Fruit fly (Drosophila melanogaster) whole organism, embryonic: ENCODE results near the gene CkIIbeta.

Source experiments
- ATbp ChIP-seq: fragments of 200-800 bp; sonication (Bioruptor generic); optimal IDR thresholded peaks from 2 replicates; lab custom pipeline; 2017; ENCODE audit warnings: missing biosample characterization, mild to moderate bottlenecking, missing genetic modification characterization, missing genetic modification reagents
- CG10267 ChIP-seq: fragments of 200-800 bp; sonication (Bioruptor generic); optimal IDR thresholded peaks from 2 replicates; lab custom pipeline; 2018; ENCODE audit warnings: missing biosample characterization, mild to moderate bottlenecking, missing genetic modification characterization, moderate library complexity
- CG12071 ChIP-seq: fragments of 200-800 bp; sonication (Bioruptor generic); optimal IDR thresholded peaks from 3 replicates; lab custom pipeline; 2018; ENCODE audit warnings: missing biosample characterization, mild to moderate bottlenecking, missing genetic modification characterization
- CG12659 ChIP-seq: fragments of 200-800 bp; sonication (Bioruptor generic); optimal IDR thresholded peaks from 3 replicates; lab custom pipeline; 2017; ENCODE audit warnings: mild to moderate bottlenecking, missing biosample characterization, missing genetic modification reagents, missing genetic modification characterization
- CG13424 ChIP-seq: fragments of 200-800 bp; sonication (Bioruptor generic); optimal IDR thresholded peaks from 2 replicates; lab custom pipeline; 2019; ENCODE audit warnings: missing biosample characterization, mild to moderate bottlenecking, missing genetic modification characterization, moderate library complexity
- CG15269 ChIP-seq: fragments of 200-800 bp; sonication (Bioruptor generic); optimal IDR thresholded peaks from 2 replicates; lab custom pipeline; 2018; ENCODE audit warnings: missing biosample characterization, mild to moderate bottlenecking, missing genetic modification characterization, moderate library complexity
- CG16863 ChIP-seq: fragments of 200-800 bp; sonication (Bioruptor generic); optimal IDR thresholded peaks from 3 replicates; lab custom pipeline; 2016; ENCODE audit warnings: missing biosample characterization, missing genetic modification characterization
- CG18262 ChIP-seq: fragments of 200-800 bp; optimal IDR thresholded peaks from 3 replicates; lab custom pipeline; 2019; ENCODE audit warnings: missing biosample characterization, mild to moderate bottlenecking, missing genetic modification characterization, moderate library complexity
- CG2116 ChIP-seq: fragments of 200-800 bp; sonication (Bioruptor generic); optimal IDR thresholded peaks from 3 replicates; lab custom pipeline; 2018; ENCODE audit warnings: missing biosample characterization, mild to moderate bottlenecking, missing genetic modification characterization
- CG31365 ChIP-seq: fragments of 200-800 bp; sonication (Bioruptor generic); optimal IDR thresholded peaks from 2 replicates; lab custom pipeline; 2018; ENCODE audit warnings: missing biosample characterization, mild to moderate bottlenecking, missing genetic modification characterization
- CG31388 ChIP-seq: fragments of 200-800 bp; sonication (Bioruptor generic); optimal IDR thresholded peaks from 2 replicates; lab custom pipeline; 2016; ENCODE audit warnings: missing biosample characterization, missing genetic modification characterization
- CG34422 ChIP-seq: fragments of 200-800 bp; sonication (Bioruptor generic); IDR thresholded peaks from 3 replicates; pipeline ENCODE4 v1.3.6; 2022; ENCODE audit warnings: missing biosample characterization, missing genetic modification characterization
- CG4707 ChIP-seq: fragments of 200-800 bp; sonication (Bioruptor generic); optimal IDR thresholded peaks from 2 replicates; lab custom pipeline; 2018; ENCODE audit warnings: missing biosample characterization, mild to moderate bottlenecking, missing genetic modification characterization, moderate library complexity
- CG4730 ChIP-seq: fragments of 200-800 bp; sonication (Bioruptor generic); IDR thresholded peaks from 2 replicates; pipeline ENCODE4 v1.3.6; 2022; ENCODE audit warnings: missing biosample characterization, missing genetic modification characterization
- CG6254 ChIP-seq: fragments of 200-800 bp; sonication (Bioruptor generic); optimal IDR thresholded peaks from 3 replicates; lab custom pipeline; 2017; ENCODE audit warnings: mild to moderate bottlenecking, missing biosample characterization, missing genetic modification reagents, missing genetic modification characterization
- CG6689 ChIP-seq: fragments of 200-800 bp; sonication (Bioruptor generic); IDR thresholded peaks from 2 replicates; pipeline ENCODE4 v1.3.6; 2022; ENCODE audit warnings: missing biosample characterization, missing genetic modification characterization
- CG8359 ChIP-seq: fragments of 200-800 bp; sonication (Bioruptor generic); optimal IDR thresholded peaks from 2 replicates; lab custom pipeline; 2017; ENCODE audit warnings: missing biosample characterization, mild to moderate bottlenecking, missing genetic modification characterization, borderline replicate concordance
- CG8944 ChIP-seq: fragments of 200-800 bp; sonication (Bioruptor generic); optimal IDR thresholded peaks from 3 replicates; lab custom pipeline; 2016; ENCODE audit warnings: missing biosample characterization, missing genetic modification characterization
- CHES-1-like ChIP-seq: fragments of 200-800 bp; sonication (Bioruptor generic); optimal IDR thresholded peaks from 2 replicates; lab custom pipeline; 2016; ENCODE audit warnings: missing biosample characterization, missing genetic modification characterization
- D ChIP-seq, 2 experiments: fragments of 200-800 bp in 1 of 2; fragments of >200 bp in 1 of 2; sonication (Bioruptor generic) in 1 of 2; optimal IDR thresholded peaks; 2 replicates in 1 of 2; 3 replicates in 1 of 2; lab custom pipeline; 2017; ENCODE audit warnings: mild to moderate bottlenecking in 1 of 2, missing biosample characterization in 1 of 2, missing genetic modification characterization in 1 of 2, missing genetic modification reagents in 1 of 2
- Dek ChIP-seq: fragments of 200-800 bp; sonication (Bioruptor generic); optimal IDR thresholded peaks from 3 replicates; lab custom pipeline; 2019; ENCODE audit warnings: missing biosample characterization, mild to moderate bottlenecking, missing genetic modification characterization, moderate library complexity
- Dfd ChIP-seq, 2 experiments: fragments of >200 bp; optimal IDR thresholded peaks; 2 replicates each; lab custom pipeline; 2017; ENCODE audit warnings: missing biosample characterization in 2 of 2, missing genetic modification characterization in 2 of 2
- Drgx ChIP-seq: fragments of 200-800 bp; sonication (Bioruptor generic); IDR thresholded peaks from 2 replicates; pipeline ENCODE4 v1.3.6; 2022; ENCODE audit warnings: missing biosample characterization, missing genetic modification characterization
- Gug ChIP-seq: fragments of 200-800 bp; sonication (Bioruptor generic); IDR thresholded peaks from 4 replicates; pipeline ENCODE4 v1.3.6; 2022; ENCODE audit warnings: missing biosample characterization, missing genetic modification characterization
- Mad ChIP-seq: fragments of 200-800 bp; sonication (Bioruptor generic); optimal IDR thresholded peaks from 2 replicates; lab custom pipeline; 2016; ENCODE audit warnings: missing biosample characterization, missing genetic modification characterization
- Scr ChIP-seq: fragments of 200-800 bp; sonication (Bioruptor generic); IDR thresholded peaks from 2 replicates; pipeline ENCODE4 v1.3.6; 2022; ENCODE audit warnings: missing biosample characterization, missing genetic modification characterization; ENCODE audit not compliant: partially characterized antibody
- Sox100B ChIP-seq: fragments of 200-800 bp; sonication (Bioruptor generic); optimal IDR thresholded peaks from 3 replicates; lab custom pipeline; 2018; ENCODE audit warnings: missing biosample characterization, mild to moderate bottlenecking, missing genetic modification characterization
- abd-A ChIP-seq: fragments of 200-800 bp; sonication (Bioruptor generic); optimal IDR thresholded peaks from 3 replicates; lab custom pipeline; 2019; ENCODE audit warnings: missing biosample characterization, mild to moderate bottlenecking, missing genetic modification characterization, moderate library complexity
- dm ChIP-seq: fragments of 200-800 bp; sonication (Bioruptor generic); optimal IDR thresholded peaks from 3 replicates; lab custom pipeline; 2016; ENCODE audit warnings: missing biosample characterization, missing genetic modification characterization
- dysf ChIP-seq: fragments of 200-800 bp; sonication (Bioruptor generic); IDR thresholded peaks from 3 replicates; pipeline ENCODE4 v1.3.6; 2022; ENCODE audit warnings: missing biosample characterization, missing genetic modification characterization
- gem ChIP-seq: fragments of 200-800 bp; sonication (Bioruptor generic); optimal IDR thresholded peaks from 2 replicates; lab custom pipeline; 2019; ENCODE audit warnings: missing biosample characterization, mild to moderate bottlenecking, missing genetic modification characterization, moderate library complexity
- gt ChIP-seq: fragments of 200-800 bp; sonication (Bioruptor generic); IDR thresholded peaks from 2 replicates; pipeline ENCODE4 v1.3.6; 2022; ENCODE audit warnings: missing biosample characterization, missing genetic modification characterization
- hbn ChIP-seq: fragments of 200-800 bp; sonication (Bioruptor generic); IDR thresholded peaks from 2 replicates; pipeline ENCODE4 v1.3.6; 2022; ENCODE audit warnings: missing biosample characterization, missing genetic modification characterization; ENCODE audit not compliant: partially characterized antibody
- insv ChIP-seq, 2 experiments: fragments of 200-800 bp; sonication (Bioruptor generic); optimal IDR thresholded peaks; 3 replicates each; lab custom pipeline; 2016 to 2018; ENCODE audit warnings: missing biosample characterization in 2 of 2, missing genetic modification characterization in 2 of 2
- kah ChIP-seq: fragments of 200-800 bp; sonication (Bioruptor generic); optimal IDR thresholded peaks from 2 replicates; lab custom pipeline; 2018; ENCODE audit warnings: missing biosample characterization, mild to moderate bottlenecking, missing genetic modification characterization
- kay ChIP-seq: fragments of 200-800 bp; sonication (Bioruptor generic); optimal IDR thresholded peaks from 2 replicates; lab custom pipeline; 2016; ENCODE audit warnings: missing biosample characterization, missing genetic modification characterization
- mam ChIP-seq: fragments of 200-800 bp; sonication (Bioruptor generic); optimal IDR thresholded peaks from 3 replicates; lab custom pipeline; 2016; ENCODE audit warnings: missing biosample characterization, missing genetic modification characterization
- mirr ChIP-seq: fragments of 200-800 bp; sonication (Bioruptor generic); optimal IDR thresholded peaks from 3 replicates; lab custom pipeline; 2018; ENCODE audit warnings: missing biosample characterization, mild to moderate bottlenecking, missing genetic modification characterization
- nerfin-1 ChIP-seq: fragments of 200-800 bp; sonication (Bioruptor generic); optimal IDR thresholded peaks from 3 replicates; lab custom pipeline; 2019; ENCODE audit warnings: missing biosample characterization, mild to moderate bottlenecking, missing genetic modification characterization, moderate library complexity
- odd ChIP-seq: fragments of 200-800 bp; sonication (Bioruptor generic); optimal IDR thresholded peaks from 2 replicates; lab custom pipeline; 2017; ENCODE audit warnings: missing biosample characterization, mild to moderate bottlenecking, missing genetic modification characterization
- pb ChIP-seq: fragments of 200-800 bp; sonication (Bioruptor generic); optimal IDR thresholded peaks from 3 replicates; lab custom pipeline; 2016; ENCODE audit warnings: missing biosample characterization, missing genetic modification characterization
- row ChIP-seq: fragments of 200-800 bp; sonication (Bioruptor generic); IDR thresholded peaks from 3 replicates; pipeline ENCODE4 v1.3.6; 2022; ENCODE audit warnings: missing biosample characterization, missing genetic modification characterization
- schlank ChIP-seq: fragments of 200-800 bp; sonication (Bioruptor generic); optimal IDR thresholded peaks from 2 replicates; lab custom pipeline; 2018; ENCODE audit warnings: missing biosample characterization, mild to moderate bottlenecking, missing genetic modification characterization
- sd ChIP-seq: fragments of 200-800 bp; sonication (Bioruptor generic); optimal IDR thresholded peaks from 3 replicates; lab custom pipeline; 2018; ENCODE audit warnings: missing biosample characterization, mild to moderate bottlenecking, missing genetic modification characterization, moderate library complexity
- tio ChIP-seq: fragments of 200-800 bp; sonication (Bioruptor generic); optimal IDR thresholded peaks from 2 replicates; lab custom pipeline; 2017; ENCODE audit warnings: missing biosample characterization, missing genetic modification characterization, inconsistent platforms
- ttk ChIP-seq: fragments of 200-800 bp; sonication (Bioruptor generic); IDR thresholded peaks from 2 replicates; pipeline ENCODE4 v2.1.2; 2022; ENCODE audit warnings: missing biosample characterization, missing genetic modification characterization
- unc-4 ChIP-seq: fragments of 200-800 bp; sonication (Bioruptor generic); IDR thresholded peaks from 2 replicates; pipeline ENCODE4 v1.3.6; 2022; ENCODE audit warnings: missing biosample characterization, missing genetic modification characterization; ENCODE audit not compliant: partially characterized antibody
- wek ChIP-seq: fragments of 200-800 bp; sonication (Bioruptor generic); optimal IDR thresholded peaks from 3 replicates; lab custom pipeline; 2018; ENCODE audit warnings: missing biosample characterization, mild to moderate bottlenecking, missing genetic modification characterization, moderate library complexity
- zfh2 ChIP-seq: fragments of 200-800 bp; sonication (Bioruptor generic); optimal IDR thresholded peaks from 2 replicates; lab custom pipeline; 2016; ENCODE audit warnings: missing biosample characterization, missing genetic modification characterization

Gene CkIIbeta

dm6 chrX:11775987-11776587, 16.2 kb upstream of the CkIIbeta start (continued):
- TF ChIP-seq CG15269 (tag; lab: Kevin White, UChicago): no peak
- peak; percentile 15 for TF ChIP-seq CG8944 (GFP tag; lab: Kevin White, UChicago)
- no peak for TF ChIP-seq CG12071 (GFP tag; lab: Kevin White, UChicago)
- TF ChIP-seq hbn (GFP tag; lab: Robert Waterston, UW): no peak
- peak; percentile 76 for TF ChIP-seq gem (tag; lab: Kevin White, UChicago)
- peak; percentile 77 for TF ChIP-seq CG18262
- peak; percentile 68 for TF ChIP-seq CG10267 (tag; lab: Kevin White, UChicago)
- peak; percentile 50; the same call in 1 of the 3 replicates for TF ChIP-seq dysf (GFP tag; lab: Robert Waterston, UW)
- TF ChIP-seq zfh2 (GFP tag; lab: Kevin White, UChicago): no peak
- 0 out of 2 replicates have a peak, but pooled peaks have one; percentile 21 for TF ChIP-seq gt (GFP tag; lab: Robert Waterston, UW)
- no peak for TF ChIP-seq tio (GFP tag; lab: Kevin White, UChicago)
- TF ChIP-seq CHES-1-like (GFP tag; lab: Kevin White, UChicago): no peak
- no peak for TF ChIP-seq sd (tag; lab: Kevin White, UChicago)
- no peak for TF ChIP-seq Dfd (GFP tag; optimal IDR thresholded peaks at IDR 0.05; lab: Kevin White, UChicago)
- TF ChIP-seq Dek: no peak
- TF ChIP-seq mam (GFP tag; lab: Kevin White, UChicago): peak; percentile 1
- no peak for TF ChIP-seq insv (GFP tag; optimal IDR thresholded peaks at IDR 0.05; lab: Kevin White, UChicago)
- TF ChIP-seq ATbp: peak; percentile 62
- TF ChIP-seq kah (GFP tag; lab: Kevin White, UChicago): no peak
- no peak for TF ChIP-seq CG4707 (GFP tag; lab: Kevin White, UChicago)
- peak; percentile 49; the same call in 1 of the 3 replicates for TF ChIP-seq CG34422 (GFP tag; lab: Robert Waterston, UW)
- no peak for TF ChIP-seq D (optimal IDR thresholded peaks at IDR 0.05; lab: Kevin White, UChicago)
- TF ChIP-seq D (GFP tag; optimal IDR thresholded peaks at IDR 0.05; lab: Kevin White, UChicago): peak; percentile 71
- TF ChIP-seq abd-A (tag; lab: Kevin White, UChicago): no peak
- no peak for TF ChIP-seq schlank (tag; lab: Kevin White, UChicago)
- TF ChIP-seq Gug: peak; percentile 20; the same call in 1 of the 4 replicates
- peak; percentile 63 for TF ChIP-seq CG6689 (GFP tag; lab: Robert Waterston, UW)
- no peak for TF ChIP-seq pb (GFP tag; lab: Kevin White, UChicago)
- TF ChIP-seq dm (GFP tag; lab: Kevin White, UChicago): no peak
- TF ChIP-seq Scr (GFP tag; lab: Robert Waterston, UW): no peak
- TF ChIP-seq CG4730 (GFP tag; lab: Robert Waterston, UW): no peak
- no peak for TF ChIP-seq mirr (GFP tag; lab: Kevin White, UChicago)
- TF ChIP-seq odd (GFP tag; lab: Kevin White, UChicago): peak; percentile 8
- no peak for TF ChIP-seq unc-4 (GFP tag; lab: Robert Waterston, UW)
- TF ChIP-seq wek (GFP tag; lab: Kevin White, UChicago): no peak
- peak; percentile 46 for TF ChIP-seq CG16863 (GFP tag; lab: Kevin White, UChicago)
- TF ChIP-seq Drgx (GFP tag; lab: Robert Waterston, UW): peak; percentile 90
- no peak for TF ChIP-seq CG31388 (GFP tag; lab: Kevin White, UChicago)
- TF ChIP-seq kay (GFP tag; lab: Kevin White, UChicago): no peak
- peak; percentile 29 for TF ChIP-seq CG12659
- TF ChIP-seq ttk (GFP tag; lab: Robert Waterston, UW): no peak
- TF ChIP-seq Mad: no peak
- TF ChIP-seq CG13424 (tag; lab: Kevin White, UChicago): peak; percentile 64
- TF ChIP-seq nerfin-1 (tag; lab: Kevin White, UChicago): peak; percentile 43
- peak; percentile 74 for TF ChIP-seq row (GFP tag; lab: Robert Waterston, UW)
- TF ChIP-seq CG31365 (tag; lab: Kevin White, UChicago): no peak
- TF ChIP-seq Sox100B (GFP tag; lab: Kevin White, UChicago): peak; percentile 39
- TF ChIP-seq CG8359: peak; percentile 2
- TF ChIP-seq CG6254 (GFP tag; lab: Kevin White, UChicago): peak; percentile 45
- TF ChIP-seq CG2116 (GFP tag; lab: Kevin White, UChicago): no peak
